Worm (Caenorhabditis elegans) whole organism, L1 larva: ENCODE data around the gene ccm-3.

Experiments used
- blmp-1 ChIP-seq: fragments of 150-350 bp; optimal IDR thresholded peaks from 2 replicates; lab custom pipeline; 2014; ENCODE audit warnings: missing biosample characterization, missing genetic modification characterization
- ceh-90 ChIP-seq: sonication (generic microtip); optimal IDR thresholded peaks from 2 replicates; lab custom pipeline; 2016; ENCODE audit warnings: missing genetic modification characterization, missing compliant biosample characterization
- ces-1 ChIP-seq: fragments of 150-350 bp; optimal IDR thresholded peaks from 2 replicates; lab custom pipeline; 2014; ENCODE audit warnings: missing biosample characterization, missing genetic modification reagents, missing genetic modification characterization
- elt-3 ChIP-seq, 6 experiments: fragments of 150-350 bp in 1 of 6; sonication (generic microtip); optimal IDR thresholded peaks; 2 replicates each; lab custom pipeline; 2017 to 2018; ENCODE audit warnings: missing biosample characterization in 6 of 6, missing genetic modification characterization in 6 of 6, inconsistent platforms in 1 of 6
- fos-1 ChIP-seq: fragments of 150-350 bp; optimal IDR thresholded peaks from 2 replicates; lab custom pipeline; 2014; ENCODE audit warnings: missing biosample characterization, missing genetic modification characterization
- lin-13 ChIP-seq: fragments of 150-350 bp; optimal IDR thresholded peaks from 2 replicates; lab custom pipeline; 2014; ENCODE audit warnings: missing biosample characterization, missing genetic modification reagents, missing genetic modification characterization
- mef-2 ChIP-seq: fragments of 150-350 bp; optimal IDR thresholded peaks from 2 replicates; lab custom pipeline; 2014; ENCODE audit warnings: missing biosample characterization, missing genetic modification characterization
- mep-1 ChIP-seq: fragments of 150-350 bp; optimal IDR thresholded peaks from 2 replicates; lab custom pipeline; 2014; ENCODE audit warnings: missing biosample characterization, missing genetic modification characterization
- nhr-84 ChIP-seq: sonication (generic microtip); optimal IDR thresholded peaks from 2 replicates; lab custom pipeline; 2017; ENCODE audit warnings: missing biosample characterization, missing genetic modification characterization
- nhr-90 ChIP-seq: sonication (generic microtip); optimal IDR thresholded peaks from 2 replicates; lab custom pipeline; 2016; ENCODE audit warnings: mild to moderate bottlenecking, missing genetic modification characterization, missing compliant biosample characterization; ENCODE audit not compliant: poor library complexity
- snu-23 ChIP-seq: sonication (generic microtip); optimal IDR thresholded peaks from 2 replicates; lab custom pipeline; 2016; ENCODE audit warnings: missing genetic modification characterization, missing compliant biosample characterization
- sptf-1 ChIP-seq: fragments of 150-350 bp; optimal IDR thresholded peaks from 2 replicates; lab custom pipeline; 2014; ENCODE audit warnings: missing biosample characterization, missing genetic modification characterization
- unc-62 ChIP-seq: fragments of 150-350 bp; optimal IDR thresholded peaks from 2 replicates; lab custom pipeline; 2014; ENCODE audit warnings: missing biosample characterization, missing genetic modification reagents, missing genetic modification characterization

- no peak for TF ChIP-seq unc-62 (GFP tag; lab: Kevin White, UChicago)
- TF ChIP-seq fos-1 (tag; lab: Kevin White, UChicago): no peak
- TF ChIP-seq ceh-90 (tag; lab: Kevin White, UChicago): no peak
- TF ChIP-seq snu-23 (GFP tag; lab: Kevin White, UChicago): no peak
- no peak for TF ChIP-seq blmp-1 (tag; lab: Kevin White, UChicago)
- no peak for TF ChIP-seq mep-1
- TF ChIP-seq sptf-1 (tag; lab: Kevin White, UChicago): no peak
- no peak for TF ChIP-seq nhr-90 (tag; lab: Kevin White, UChicago)
- TF ChIP-seq nhr-84: no peak
- TF ChIP-seq ces-1 (GFP tag; lab: Kevin White, UChicago): no peak
- no peak for TF ChIP-seq elt-3 (tag; optimal IDR thresholded peaks at IDR 0.05; lab: Kevin White, UChicago)
- no peak for TF ChIP-seq lin-13
- no peak for TF ChIP-seq mef-2 (tag; lab: Kevin White, UChicago)
Measured at ce11 chrII:10603560-10603959, 3.5 kb downstream of the ccm-3 start.
